Worm (Caenorhabditis elegans) whole organism, early embryonic: ENCODE measurements around the gene gly-1.

ENCODE experiments used
- ama-1 ChIP-seq: fragments of 150-350 bp; optimal IDR thresholded peaks from 2 replicates; lab custom pipeline; 2014
- ceh-13 ChIP-seq: fragments of 200-800 bp; sonication (Bioruptor generic); optimal IDR thresholded peaks from 2 replicates; lab custom pipeline; 2018; ENCODE audit warnings: mild to moderate bottlenecking, missing genetic modification characterization, missing compliant biosample characterization
- ceh-36 ChIP-seq: sonication (generic microtip); optimal IDR thresholded peaks from 2 replicates; lab custom pipeline; 2016; ENCODE audit warnings: missing genetic modification characterization, inconsistent platforms, missing compliant biosample characterization
- ets-7 ChIP-seq: sonication (generic microtip); optimal IDR thresholded peaks from 2 replicates; lab custom pipeline; 2016; ENCODE audit warnings: missing genotype, missing genetic modification characterization, missing compliant biosample characterization
- flt-1 ChIP-seq: fragments of 200-800 bp; sonication (Bioruptor generic); IDR thresholded peaks from 2 replicates; pipeline ENCODE4 v1.3.6; 2022; ENCODE audit warnings: missing genetic modification characterization, missing compliant biosample characterization
- scrt-1 ChIP-seq: fragments of 200-800 bp; sonication (Bioruptor generic); IDR thresholded peaks from 2 replicates; pipeline ENCODE4 v1.3.6; 2022; ENCODE audit warnings: missing genetic modification characterization, missing compliant biosample characterization
- sea-1 ChIP-seq: fragments of 200-800 bp; sonication (Bioruptor generic); conservative IDR thresholded peaks from 2 replicates; pipeline ENCODE4 v1.3.6; 2022; ENCODE audit warnings: missing genetic modification characterization, missing compliant biosample characterization
- tbx-11 ChIP-seq: fragments of 200-800 bp; sonication (Bioruptor generic); IDR thresholded peaks from 2 replicates; pipeline ENCODE4 v1.3.6; 2022; ENCODE audit warnings: missing genetic modification characterization, missing compliant biosample characterization
- tbx-37 ChIP-seq: fragments of 200-800 bp; sonication (Bioruptor generic); conservative IDR thresholded peaks from 2 replicates; pipeline ENCODE4 v1.3.6; 2022; ENCODE audit warnings: missing genetic modification reagents, missing genetic modification characterization, missing compliant biosample characterization
- tra-4 ChIP-seq: sonication (generic microtip); optimal IDR thresholded peaks from 2 replicates; lab custom pipeline; 2017; ENCODE audit warnings: missing genetic modification characterization, missing compliant biosample characterization

DNA sequence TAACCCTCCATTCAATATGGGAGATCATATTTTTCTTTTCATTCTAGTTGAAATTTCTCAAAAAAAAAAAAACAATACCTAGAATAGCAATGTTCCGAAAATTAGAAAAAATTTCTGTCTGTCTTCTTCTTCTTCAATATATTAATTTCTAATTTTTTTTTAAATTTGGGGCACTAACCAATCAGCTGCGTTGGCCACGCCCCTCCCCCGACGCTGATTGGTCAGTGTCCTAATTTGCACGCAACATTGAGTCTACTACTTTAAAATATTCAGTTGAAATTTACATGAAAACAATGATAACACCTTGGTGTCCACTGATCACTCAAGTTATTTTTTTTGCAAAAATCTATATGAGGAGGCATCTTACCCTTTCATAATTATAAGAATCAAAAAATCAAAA, 6.0 kb downstream of the gly-1 start:
- TF ChIP-seq tra-4 (tag; lab: Kevin White, UChicago), result no peak
- no peak for TF ChIP-seq tbx-37
- TF ChIP-seq ceh-36, result no peak
- no peak for TF ChIP-seq ama-1 (lab: Kevin White, UChicago)
- no peak for TF ChIP-seq scrt-1 (GFP tag; lab: Robert Waterston, UW)
- no peak for TF ChIP-seq sea-1 (GFP tag; lab: Robert Waterston, UW)
- TF ChIP-seq tbx-11 (GFP tag; lab: Robert Waterston, UW), result no peak
- no peak for TF ChIP-seq flt-1 (GFP tag; lab: Robert Waterston, UW)
- TF ChIP-seq ets-7 (tag; lab: Kevin White, UChicago), result no peak
- no peak for TF ChIP-seq ceh-13 (GFP tag; lab: Kevin White, UChicago)
